Worm (Caenorhabditis elegans) whole organism, L4/young adult: Measurements from ENCODE around the gene ubc-24.

Experiments used
- W03F9.2 ChIP-seq: fragments of 150-350 bp; optimal IDR thresholded peaks from 2 replicates; lab custom pipeline; 2014; ENCODE audit warnings: missing biosample characterization, missing genetic modification characterization
- dao-5 ChIP-seq: sonication (generic microtip); optimal IDR thresholded peaks from 2 replicates; lab custom pipeline; 2016; ENCODE audit warnings: missing genotype, missing genetic modification characterization, moderate library complexity, missing compliant biosample characterization
- him-1 ChIP-seq: sonication (generic microtip); optimal IDR thresholded peaks from 2 replicates; lab custom pipeline; 2016; ENCODE audit warnings: missing genotype, missing genetic modification reagents, missing genetic modification characterization, missing compliant biosample characterization

- no peak for TF ChIP-seq him-1 (tag; lab: Kevin White, UChicago)
- TF ChIP-seq dao-5 (tag; lab: Kevin White, UChicago): no peak
- TF ChIP-seq W03F9.2: no peak
Observed at ce11 chrII:8442717-8443223, 37.4 kb downstream of the ubc-24 start, which contains the start of gene eif-3.G.
